Fruit fly (Drosophila melanogaster) whole organism, embryonic: ENCODE results near the gene Kdsr.

Source experiments
- Bgb ChIP-seq: fragments of 200-800 bp; sonication (Bioruptor generic); IDR thresholded peaks from 2 replicates; pipeline ENCODE4 v1.3.6; 2022; ENCODE audit warnings: missing biosample characterization, missing genetic modification characterization; ENCODE audit not compliant: partially characterized antibody
- CG10654 ChIP-seq: fragments of 200-800 bp; sonication (Bioruptor generic); optimal IDR thresholded peaks from 2 replicates; lab custom pipeline; 2016; ENCODE audit warnings: missing biosample characterization, missing genetic modification characterization
- CG11247 ChIP-seq: fragments of 200-800 bp; sonication (Bioruptor generic); IDR thresholded peaks from 2 replicates; pipeline ENCODE4 v1.3.6; 2022; ENCODE audit warnings: missing biosample characterization, missing genetic modification characterization
- CG12299 ChIP-seq: fragments of 200-800 bp; sonication (Bioruptor generic); optimal IDR thresholded peaks from 2 replicates; lab custom pipeline; 2018; ENCODE audit warnings: missing biosample characterization, mild to moderate bottlenecking, missing genetic modification characterization
- CG12391 ChIP-seq: fragments of 200-800 bp; sonication (Bioruptor generic); optimal IDR thresholded peaks from 3 replicates; lab custom pipeline; 2018; ENCODE audit warnings: missing biosample characterization, mild to moderate bottlenecking, missing genetic modification characterization, moderate library complexity
- CG13287 ChIP-seq: fragments of 200-800 bp; sonication (Bioruptor generic); IDR thresholded peaks from 2 replicates; pipeline ENCODE4 v1.3.6; 2022; ENCODE audit warnings: missing biosample characterization, missing genetic modification characterization; ENCODE audit not compliant: partially characterized antibody
- CG13894 ChIP-seq: fragments of 200-800 bp; sonication (Bioruptor generic); optimal IDR thresholded peaks from 3 replicates; lab custom pipeline; 2018; ENCODE audit warnings: missing biosample characterization, mild to moderate bottlenecking, missing genetic modification characterization, moderate library complexity
- CG14441 ChIP-seq: fragments of 200-800 bp; sonication (Bioruptor generic); IDR thresholded peaks from 2 replicates; pipeline ENCODE4 v1.3.6; 2022; ENCODE audit warnings: missing biosample characterization, missing genetic modification characterization
- CG1529 ChIP-seq: fragments of 200-800 bp; sonication (Bioruptor generic); optimal IDR thresholded peaks from 3 replicates; lab custom pipeline; 2018; ENCODE audit warnings: missing biosample characterization, missing genetic modification characterization
- CG1647 ChIP-seq: fragments of 200-800 bp; sonication (Bioruptor generic); optimal IDR thresholded peaks from 3 replicates; lab custom pipeline; 2016; ENCODE audit warnings: missing biosample characterization, missing genetic modification characterization
- CG2129 ChIP-seq: fragments of 200-800 bp; sonication (Bioruptor generic); IDR thresholded peaks from 2 replicates; pipeline ENCODE4 v1.3.6; 2022; ENCODE audit warnings: missing biosample characterization, missing genetic modification characterization; ENCODE audit not compliant: partially characterized antibody
- CG31224 ChIP-seq: fragments of 200-800 bp; sonication (Bioruptor generic); IDR thresholded peaks from 2 replicates; pipeline ENCODE4 v1.3.6; 2022; ENCODE audit warnings: missing biosample characterization, missing genetic modification characterization
- CG32767 ChIP-seq: fragments of 200-800 bp; sonication (Bioruptor generic); IDR thresholded peaks from 2 replicates; pipeline ENCODE4 v1.3.6; 2022; ENCODE audit warnings: missing biosample characterization, missing genetic modification characterization
- CG3407 ChIP-seq: fragments of 200-800 bp; sonication (Bioruptor generic); optimal IDR thresholded peaks from 2 replicates; lab custom pipeline; 2018; ENCODE audit warnings: missing biosample characterization, mild to moderate bottlenecking, missing genetic modification characterization
- CG3838 ChIP-seq: fragments of 200-800 bp; sonication (Bioruptor generic); optimal IDR thresholded peaks from 3 replicates; lab custom pipeline; 2016; ENCODE audit warnings: missing biosample characterization, missing genetic modification characterization
- CG4328 ChIP-seq: fragments of 200-800 bp; sonication (Bioruptor generic); optimal IDR thresholded peaks from 3 replicates; lab custom pipeline; 2017; ENCODE audit warnings: missing biosample characterization, missing genetic modification reagents, missing genetic modification characterization
- CG6272 ChIP-seq: fragments of 200-800 bp; sonication (Bioruptor generic); IDR thresholded peaks from 2 replicates; pipeline ENCODE4 v1.3.6; 2022; ENCODE audit warnings: missing biosample characterization, missing genetic modification characterization
- CG6791 ChIP-seq: fragments of 200-800 bp; sonication (Bioruptor generic); IDR thresholded peaks from 3 replicates; pipeline ENCODE4 v1.3.6; 2022; ENCODE audit warnings: missing biosample characterization, missing genetic modification characterization; ENCODE audit not compliant: partially characterized antibody
- CG7271 ChIP-seq: fragments of 200-800 bp; sonication (Bioruptor generic); optimal IDR thresholded peaks from 2 replicates; lab custom pipeline; 2018; ENCODE audit warnings: missing biosample characterization, mild to moderate bottlenecking, missing genetic modification characterization, moderate library complexity
- CG8290 ChIP-seq, 3 experiments: fragments of 200-800 bp; sonication (Bioruptor generic); optimal IDR thresholded peaks; 2 replicates each; lab custom pipeline; 2016 to 2019; ENCODE audit warnings: missing biosample characterization in 3 of 3, missing genetic modification characterization in 3 of 3, mild to moderate bottlenecking in 2 of 3, moderate library complexity in 1 of 3
- CG9876 ChIP-seq: fragments of 200-800 bp; sonication (Bioruptor generic); optimal IDR thresholded peaks from 2 replicates; lab custom pipeline; 2016; ENCODE audit warnings: missing biosample characterization, missing genetic modification characterization
- CkIIα-i1 ChIP-seq: fragments of 200-800 bp; sonication (Bioruptor generic); IDR thresholded peaks from 2 replicates; pipeline ENCODE4 v1.3.6; 2022; ENCODE audit warnings: missing biosample characterization, missing genetic modification characterization
- CoRest ChIP-seq: fragments of 200-800 bp; sonication (Bioruptor generic); optimal IDR thresholded peaks from 3 replicates; lab custom pipeline; 2018; ENCODE audit warnings: missing biosample characterization, mild to moderate bottlenecking, missing genetic modification characterization, moderate library complexity
- Dip3 ChIP-seq: fragments of 200-800 bp; sonication (Bioruptor generic); optimal IDR thresholded peaks from 3 replicates; lab custom pipeline; 2016; ENCODE audit warnings: missing biosample characterization, missing genetic modification characterization
- Doc2 ChIP-seq: fragments of 200-800 bp; sonication (Bioruptor generic); IDR thresholded peaks from 2 replicates; pipeline ENCODE4 v1.3.6; 2022; ENCODE audit warnings: missing biosample characterization, missing genetic modification characterization
- HHEX ChIP-seq: fragments of 200-800 bp; sonication (Bioruptor generic); optimal IDR thresholded peaks from 3 replicates; lab custom pipeline; 2017; ENCODE audit warnings: missing biosample characterization, mild to moderate bottlenecking, missing genetic modification characterization, missing genetic modification reagents
- amos ChIP-seq: fragments of 200-800 bp; sonication (Bioruptor generic); IDR thresholded peaks from 2 replicates; pipeline ENCODE4 v1.3.6; 2022; ENCODE audit warnings: missing biosample characterization, missing genetic modification characterization; ENCODE audit not compliant: partially characterized antibody
- ato ChIP-seq: fragments of 200-800 bp; sonication (Bioruptor generic); IDR thresholded peaks from 2 replicates; pipeline ENCODE4 v1.3.6; 2022; ENCODE audit warnings: missing biosample characterization, missing genetic modification characterization; ENCODE audit not compliant: partially characterized antibody
- bab2 ChIP-seq: fragments of 200-800 bp; sonication (Bioruptor generic); optimal IDR thresholded peaks from 2 replicates; lab custom pipeline; 2016; ENCODE audit warnings: missing biosample characterization, missing genetic modification characterization
- bbx ChIP-seq: fragments of 200-800 bp; sonication (Bioruptor generic); IDR thresholded peaks from 2 replicates; pipeline ENCODE4 v1.3.6; 2022; ENCODE audit warnings: missing biosample characterization, missing genetic modification characterization; ENCODE audit not compliant: partially characterized antibody
- bcd ChIP-seq: fragments of 200-800 bp; sonication (Bioruptor generic); optimal IDR thresholded peaks from 2 replicates; lab custom pipeline; 2017; ENCODE audit warnings: missing biosample characterization, mild to moderate bottlenecking, missing genetic modification characterization
- cad ChIP-seq: fragments of >200 bp; optimal IDR thresholded peaks from 2 replicates; lab custom pipeline; 2017; ENCODE audit warnings: missing biosample characterization, missing genetic modification characterization
- chinmo ChIP-seq: fragments of 200-800 bp; sonication (Bioruptor generic); IDR thresholded peaks from 4 replicates; pipeline ENCODE4 v1.3.6; 2022; ENCODE audit warnings: missing biosample characterization, missing genetic modification characterization; ENCODE audit not compliant: partially characterized antibody
- dimm ChIP-seq: fragments of 200-800 bp; sonication (Bioruptor generic); IDR thresholded peaks from 2 replicates; pipeline ENCODE4 v1.3.6; 2022; ENCODE audit warnings: missing biosample characterization, missing genetic modification characterization
- hb ChIP-seq: fragments of 200-800 bp; sonication (Bioruptor generic); IDR thresholded peaks from 3 replicates; pipeline ENCODE4 v1.3.6; 2022; ENCODE audit warnings: missing biosample characterization, missing genetic modification characterization; ENCODE audit not compliant: partially characterized antibody
- hkb ChIP-seq, 2 experiments: fragments of 200-800 bp in 1 of 2; fragments of >200 bp in 1 of 2; sonication (Bioruptor generic) in 1 of 2; IDR thresholded peaks in 1 of 2; optimal IDR thresholded peaks in 1 of 2; 2 replicates each; pipeline versions ENCODE4 v1.3.6 to Lab custom; 2017 to 2022; ENCODE audit warnings: missing biosample characterization in 1 of 2, missing genetic modification characterization in 1 of 2
- mld ChIP-seq: fragments of 200-800 bp; sonication (Bioruptor generic); IDR thresholded peaks from 3 replicates; pipeline ENCODE4 v1.3.6; 2022; ENCODE audit warnings: missing biosample characterization, missing genetic modification characterization; ENCODE audit not compliant: partially characterized antibody
- onecut ChIP-seq: fragments of 200-800 bp; sonication (Bioruptor generic); IDR thresholded peaks from 2 replicates; pipeline ENCODE4 v1.3.6; 2022; ENCODE audit warnings: missing biosample characterization, missing genetic modification characterization
- pho ChIP-seq: fragments of 200-800 bp; sonication (Bioruptor generic); optimal IDR thresholded peaks from 2 replicates; lab custom pipeline; 2016; ENCODE audit warnings: missing biosample characterization, missing genetic modification characterization
- pzg ChIP-seq: fragments of 200-800 bp; sonication (Bioruptor generic); optimal IDR thresholded peaks from 3 replicates; lab custom pipeline; 2018; ENCODE audit warnings: missing biosample characterization, mild to moderate bottlenecking, missing genetic modification characterization, moderate library complexity
- rib ChIP-seq: fragments of 200-800 bp; sonication (Bioruptor generic); IDR thresholded peaks from 2 replicates; pipeline ENCODE4 v1.3.6; 2022; ENCODE audit warnings: missing biosample characterization, missing genetic modification characterization
- sisA ChIP-seq: fragments of 200-800 bp; sonication (Bioruptor generic); IDR thresholded peaks from 2 replicates; pipeline ENCODE4 v1.3.6; 2022; ENCODE audit warnings: missing biosample characterization, missing genetic modification characterization
- slou ChIP-seq: fragments of 200-800 bp; sonication (Bioruptor generic); optimal IDR thresholded peaks from 3 replicates; lab custom pipeline; 2016; ENCODE audit warnings: missing biosample characterization, missing genetic modification characterization
- sob ChIP-seq: fragments of 200-800 bp; sonication (Bioruptor generic); IDR thresholded peaks from 2 replicates; pipeline ENCODE4 v1.3.6; 2022; ENCODE audit warnings: missing biosample characterization, missing genetic modification characterization
- vnd ChIP-seq: fragments of 200-800 bp; sonication (Bioruptor generic); IDR thresholded peaks from 3 replicates; pipeline ENCODE4 v1.3.6; 2022; ENCODE audit warnings: missing biosample characterization, missing genetic modification characterization; ENCODE audit not compliant: partially characterized antibody
- yki ChIP-seq: fragments of >200 bp; optimal IDR thresholded peaks from 3 replicates; lab custom pipeline; 2018
- zen2 ChIP-seq: fragments of 200-800 bp; sonication (Bioruptor generic); IDR thresholded peaks from 3 replicates; pipeline ENCODE4 v1.3.6; 2022; ENCODE audit warnings: missing biosample characterization, missing genetic modification characterization; ENCODE audit not compliant: partially characterized antibody
- zfh1 ChIP-seq: fragments of 200-800 bp; sonication (Bioruptor generic); IDR thresholded peaks from 3 replicates; pipeline ENCODE4 v1.3.6; 2022; ENCODE audit warnings: missing biosample characterization, missing genetic modification characterization
- zfh2 ChIP-seq: fragments of 200-800 bp; sonication (Bioruptor generic); optimal IDR thresholded peaks from 2 replicates; lab custom pipeline; 2016; ENCODE audit warnings: missing biosample characterization, missing genetic modification characterization

Gene Kdsr

DNA sequence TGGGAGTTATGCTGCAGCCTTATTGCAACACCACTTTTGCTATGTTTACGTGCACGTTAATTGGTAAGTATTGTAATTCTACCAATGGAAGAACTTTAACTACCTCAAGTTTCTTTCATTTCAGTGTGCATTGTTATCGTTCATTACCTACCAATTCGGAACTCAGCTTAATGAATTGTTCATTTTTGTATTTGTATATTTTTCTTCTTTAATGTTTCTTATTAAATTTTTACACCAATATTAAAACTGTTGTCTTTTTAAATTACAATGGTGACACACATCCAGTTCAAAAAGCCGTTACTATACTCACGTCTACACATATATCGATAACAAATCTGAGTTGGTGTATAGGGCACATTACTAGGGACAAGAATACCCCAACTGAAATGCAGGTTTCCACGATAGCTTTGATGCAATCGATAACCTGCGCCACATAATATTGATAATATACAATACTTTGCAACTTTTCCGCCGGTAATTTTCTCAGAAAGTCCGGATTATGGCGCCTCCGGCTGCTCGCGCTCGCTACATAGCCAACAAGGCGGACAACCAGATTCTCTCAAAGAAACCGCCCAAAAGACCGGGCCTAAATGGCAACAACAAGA is 41.0 kb downstream of the Kdsr start, which contains the start of gene Alg9 (continued):
- TF ChIP-seq bab2, result no peak
- peak; percentile 3 for TF ChIP-seq CG10654 (GFP tag; lab: Kevin White, UChicago)
- no peak for TF ChIP-seq CG13894 (tag; lab: Kevin White, UChicago)
- no peak for TF ChIP-seq CG3838
- TF ChIP-seq cad (GFP tag; lab: Kevin White, UChicago), result no peak
- TF ChIP-seq CoRest (tag; lab: Kevin White, UChicago), result peak; percentile 47
- TF ChIP-seq CG12391 (tag; lab: Kevin White, UChicago), result no peak
- TF ChIP-seq CG6272 (GFP tag; lab: Robert Waterston, UW), result no peak
- TF ChIP-seq pho (GFP tag; lab: Kevin White, UChicago), result no peak
- peak; percentile 89 for TF ChIP-seq amos (GFP tag; lab: Robert Waterston, UW)
- no peak for TF ChIP-seq CG12299 (tag; lab: Kevin White, UChicago)
- no peak for TF ChIP-seq CG7271 (tag; lab: Kevin White, UChicago)
- TF ChIP-seq CG6791 (GFP tag; lab: Robert Waterston, UW), result peak; percentile 92
- peak; percentile 50; the same call in 1 of the 2 replicates for TF ChIP-seq onecut (GFP tag; lab: Robert Waterston, UW)
- no peak for TF ChIP-seq CG31224
- no peak for TF ChIP-seq CG1529 (GFP tag; lab: Kevin White, UChicago)
- TF ChIP-seq HHEX, result no peak
- peak; percentile 88 for TF ChIP-seq vnd (GFP tag; lab: Robert Waterston, UW)
- TF ChIP-seq CG2129 (GFP tag; lab: Robert Waterston, UW), result peak; percentile 69
- no peak for TF ChIP-seq dimm (GFP tag; lab: Robert Waterston, UW)
- no peak for TF ChIP-seq Dip3
- TF ChIP-seq yki (lab: Kevin White, UChicago), result no peak
- TF ChIP-seq CG32767 (GFP tag; lab: Robert Waterston, UW), result no peak
- TF ChIP-seq CG14441, result no peak
- TF ChIP-seq slou (GFP tag; lab: Kevin White, UChicago), result no peak
- no peak for TF ChIP-seq CG1647 (GFP tag; lab: Kevin White, UChicago)
- TF ChIP-seq sob, result no peak
- peak; percentile 96 for TF ChIP-seq chinmo (GFP tag; lab: Robert Waterston, UW)
- no peak for TF ChIP-seq bcd (GFP tag; lab: Kevin White, UChicago)
- no peak for TF ChIP-seq CG11247 (GFP tag; lab: Robert Waterston, UW)
- TF ChIP-seq ato (GFP tag; lab: Robert Waterston, UW), result peak; percentile 86
- TF ChIP-seq zen2 (GFP tag; lab: Robert Waterston, UW), result peak; percentile 94
- peak; percentile 92 for TF ChIP-seq bbx (GFP tag; lab: Robert Waterston, UW)
- TF ChIP-seq CkIIα-i1 (GFP tag; lab: Robert Waterston, UW), result no peak
- TF ChIP-seq Doc2 (GFP tag; lab: Robert Waterston, UW), result no peak
- no peak for TF ChIP-seq CG8290 (GFP tag; optimal IDR thresholded peaks at IDR 0.05; lab: Kevin White, UChicago)
- no peak for TF ChIP-seq CG8290 (tag; optimal IDR thresholded peaks at IDR 0.05; lab: Kevin White, UChicago)
- no peak for TF ChIP-seq CG4328 (GFP tag; lab: Kevin White, UChicago)
- TF ChIP-seq rib (GFP tag; lab: Robert Waterston, UW), result no peak
- peak; percentile 18 for TF ChIP-seq hkb (optimal IDR thresholded peaks at IDR 0.05; lab: Kevin White, UChicago)
- no peak for TF ChIP-seq hkb (GFP tag; IDR thresholded peaks at IDR 0.05; lab: Robert Waterston, UW)
- TF ChIP-seq hb (GFP tag; lab: Robert Waterston, UW), result peak; percentile 94
- peak; percentile 79 for TF ChIP-seq pzg (GFP tag; lab: Kevin White, UChicago)
- no peak for TF ChIP-seq CG9876 (GFP tag; lab: Kevin White, UChicago)
- TF ChIP-seq mld, result peak; percentile 88
- TF ChIP-seq sisA (GFP tag; lab: Robert Waterston, UW), result no peak
- peak; percentile 93 for TF ChIP-seq Bgb
- no peak for TF ChIP-seq CG3407 (GFP tag; lab: Kevin White, UChicago)
- no peak for TF ChIP-seq zfh1
- peak; percentile 94 for TF ChIP-seq CG13287
- no peak for TF ChIP-seq zfh2 (GFP tag; lab: Kevin White, UChicago)
